Fruit fly (Drosophila melanogaster) whole organism, embryonic: ENCODE results near the gene Eip93F.

Source experiments
- Bdp1 ChIP-seq: fragments of 200-800 bp; sonication (Bioruptor generic); optimal IDR thresholded peaks from 3 replicates; lab custom pipeline; 2016; ENCODE audit warnings: missing biosample characterization, missing genetic modification characterization
- BtbVII ChIP-seq: fragments of 200-800 bp; sonication (Bioruptor generic); optimal IDR thresholded peaks from 3 replicates; lab custom pipeline; 2017; ENCODE audit warnings: missing biosample characterization, mild to moderate bottlenecking, missing genetic modification characterization
- CG10654 ChIP-seq: fragments of 200-800 bp; sonication (Bioruptor generic); optimal IDR thresholded peaks from 2 replicates; lab custom pipeline; 2016; ENCODE audit warnings: missing biosample characterization, missing genetic modification characterization
- CG11093 ChIP-seq: fragments of 200-800 bp; sonication (Bioruptor generic); IDR thresholded peaks from 3 replicates; pipeline ENCODE4 v1.3.6; 2022; ENCODE audit warnings: missing biosample characterization, missing genetic modification characterization
- CG12391 ChIP-seq: fragments of 200-800 bp; sonication (Bioruptor generic); optimal IDR thresholded peaks from 3 replicates; lab custom pipeline; 2018; ENCODE audit warnings: missing biosample characterization, mild to moderate bottlenecking, missing genetic modification characterization, moderate library complexity
- CG12659 ChIP-seq: fragments of 200-800 bp; sonication (Bioruptor generic); optimal IDR thresholded peaks from 3 replicates; lab custom pipeline; 2017; ENCODE audit warnings: mild to moderate bottlenecking, missing biosample characterization, missing genetic modification reagents, missing genetic modification characterization
- CG14441 ChIP-seq: fragments of 200-800 bp; sonication (Bioruptor generic); IDR thresholded peaks from 2 replicates; pipeline ENCODE4 v1.3.6; 2022; ENCODE audit warnings: missing biosample characterization, missing genetic modification characterization
- CG14860 ChIP-seq: fragments of 200-800 bp; sonication (Bioruptor generic); IDR thresholded peaks from 3 replicates; pipeline ENCODE4 v1.3.6; 2022; ENCODE audit warnings: missing biosample characterization, missing genetic modification characterization; ENCODE audit not compliant: partially characterized antibody
- CG17359 ChIP-seq: fragments of 200-800 bp; sonication (Bioruptor generic); optimal IDR thresholded peaks from 3 replicates; lab custom pipeline; 2018; ENCODE audit warnings: missing biosample characterization, mild to moderate bottlenecking, missing genetic modification characterization, moderate library complexity
- CG18619 ChIP-seq: fragments of 200-800 bp; sonication (Bioruptor generic); optimal IDR thresholded peaks from 3 replicates; lab custom pipeline; 2017; ENCODE audit warnings: missing biosample characterization, mild to moderate bottlenecking, missing genetic modification characterization
- CG2199 ChIP-seq: fragments of 200-800 bp; sonication (Bioruptor generic); IDR thresholded peaks from 3 replicates; pipeline ENCODE4 v1.3.6; 2022; ENCODE audit warnings: missing biosample characterization, missing genetic modification characterization
- CG34376 ChIP-seq: fragments of 200-800 bp; sonication (Bioruptor generic); optimal IDR thresholded peaks from 2 replicates; lab custom pipeline; 2018; ENCODE audit warnings: missing biosample characterization, mild to moderate bottlenecking, missing genetic modification characterization
- CG43689 ChIP-seq: fragments of 200-800 bp; sonication (Bioruptor generic); IDR thresholded peaks from 2 replicates; pipeline ENCODE4 v1.3.6; 2022; ENCODE audit warnings: missing biosample characterization, missing genetic modification characterization
- CG4404 ChIP-seq: fragments of 200-800 bp; sonication (Bioruptor generic); IDR thresholded peaks from 2 replicates; pipeline ENCODE4 v1.3.6; 2022; ENCODE audit warnings: missing biosample characterization, missing genetic modification characterization
- CG5180 ChIP-seq: fragments of 200-800 bp; sonication (Bioruptor generic); optimal IDR thresholded peaks from 3 replicates; lab custom pipeline; 2017; ENCODE audit warnings: missing biosample characterization, missing genetic modification characterization, mild to moderate bottlenecking, moderate library complexity, missing genetic modification reagents
- CG5245 ChIP-seq: fragments of 200-800 bp; sonication (Bioruptor generic); optimal IDR thresholded peaks from 3 replicates; lab custom pipeline; 2016; ENCODE audit warnings: missing biosample characterization, missing genetic modification characterization
- CG6689 ChIP-seq: fragments of 200-800 bp; sonication (Bioruptor generic); IDR thresholded peaks from 2 replicates; pipeline ENCODE4 v1.3.6; 2022; ENCODE audit warnings: missing biosample characterization, missing genetic modification characterization
- CG7556 ChIP-seq: fragments of 200-800 bp; sonication (Bioruptor generic); optimal IDR thresholded peaks from 2 replicates; lab custom pipeline; 2017; ENCODE audit warnings: missing biosample characterization, mild to moderate bottlenecking, missing genetic modification characterization
- CG7786 ChIP-seq: fragments of 200-800 bp; sonication (Bioruptor generic); optimal IDR thresholded peaks from 2 replicates; lab custom pipeline; 2016; ENCODE audit warnings: missing biosample characterization, missing genetic modification characterization
- CG7839 ChIP-seq: fragments of 200-800 bp; sonication (Bioruptor generic); optimal IDR thresholded peaks from 3 replicates; lab custom pipeline; 2018; ENCODE audit warnings: missing biosample characterization, mild to moderate bottlenecking, missing genetic modification characterization, moderate library complexity
- CG8765 ChIP-seq: fragments of 200-800 bp; sonication (Bioruptor generic); IDR thresholded peaks from 2 replicates; pipeline ENCODE4 v1.3.6; 2022; ENCODE audit warnings: missing biosample characterization, missing genetic modification characterization
- CG8924 ChIP-seq: fragments of 200-800 bp; optimal IDR thresholded peaks from 3 replicates; lab custom pipeline; 2019; ENCODE audit warnings: missing biosample characterization, mild to moderate bottlenecking, missing genetic modification characterization, moderate library complexity
- CkIIα-i1 ChIP-seq: fragments of 200-800 bp; sonication (Bioruptor generic); IDR thresholded peaks from 2 replicates; pipeline ENCODE4 v1.3.6; 2022; ENCODE audit warnings: missing biosample characterization, missing genetic modification characterization
- Dfd ChIP-seq, 2 experiments: fragments of >200 bp; optimal IDR thresholded peaks; 2 replicates each; lab custom pipeline; 2017; ENCODE audit warnings: missing biosample characterization in 2 of 2, missing genetic modification characterization in 2 of 2
- Dip3 ChIP-seq: fragments of 200-800 bp; sonication (Bioruptor generic); optimal IDR thresholded peaks from 3 replicates; lab custom pipeline; 2016; ENCODE audit warnings: missing biosample characterization, missing genetic modification characterization
- Dp ChIP-seq: fragments of 200-800 bp; sonication (Bioruptor generic); optimal IDR thresholded peaks from 2 replicates; lab custom pipeline; 2018; ENCODE audit warnings: missing biosample characterization, mild to moderate bottlenecking, missing genetic modification characterization, moderate library complexity
- E2f2 ChIP-seq: fragments of 200-800 bp; sonication (Bioruptor generic); IDR thresholded peaks from 2 replicates; pipeline ENCODE4 v1.3.6; 2022; ENCODE audit warnings: missing biosample characterization, missing genetic modification characterization
- Hey ChIP-seq: fragments of 200-800 bp; sonication (Bioruptor generic); optimal IDR thresholded peaks from 3 replicates; lab custom pipeline; 2018; ENCODE audit warnings: missing biosample characterization, mild to moderate bottlenecking, missing genetic modification characterization
- Kr ChIP-seq: fragments of 200-800 bp; sonication (Bioruptor generic); optimal IDR thresholded peaks from 2 replicates; lab custom pipeline; 2017; ENCODE audit warnings: missing biosample characterization, mild to moderate bottlenecking, missing genetic modification characterization
- PHDP ChIP-seq: fragments of 200-800 bp; sonication (Bioruptor generic); optimal IDR thresholded peaks from 3 replicates; lab custom pipeline; 2018; ENCODE audit warnings: missing biosample characterization, mild to moderate bottlenecking, missing genetic modification characterization, moderate library complexity
- Ravus ChIP-seq: fragments of 200-800 bp; sonication (Bioruptor generic); IDR thresholded peaks from 2 replicates; pipeline ENCODE4 v1.3.6; 2022; ENCODE audit warnings: missing biosample characterization, missing genetic modification characterization
- Sin3A ChIP-seq: fragments of >200 bp; optimal IDR thresholded peaks from 2 replicates; lab custom pipeline; 2018
- Sry-β ChIP-seq: fragments of 200-800 bp; sonication (Bioruptor generic); optimal IDR thresholded peaks from 2 replicates; lab custom pipeline; 2018; ENCODE audit warnings: missing biosample characterization, mild to moderate bottlenecking, missing genetic modification characterization, moderate library complexity
- Trl ChIP-seq, 3 experiments: fragments of >200 bp in 2 of 3; fragments of 200-800 bp in 1 of 3; sonication (Bioruptor generic) in 1 of 3; optimal IDR thresholded peaks; 2 replicates in 1 of 3; 3 replicates in 2 of 3; lab custom pipeline; 2016 to 2017; ENCODE audit warnings: missing biosample characterization in 1 of 3, missing genetic modification characterization in 1 of 3
- Vsx1 ChIP-seq: fragments of 200-800 bp; sonication (Bioruptor generic); optimal IDR thresholded peaks from 2 replicates; lab custom pipeline; 2017; ENCODE audit warnings: missing biosample characterization, mild to moderate bottlenecking, missing genetic modification characterization, missing genetic modification reagents
- ara ChIP-seq: fragments of 200-800 bp; sonication (Bioruptor generic); IDR thresholded peaks from 2 replicates; pipeline ENCODE4 v1.3.6; 2022; ENCODE audit warnings: missing biosample characterization, missing genetic modification characterization
- cad ChIP-seq: fragments of >200 bp; optimal IDR thresholded peaks from 2 replicates; lab custom pipeline; 2017; ENCODE audit warnings: missing biosample characterization, missing genetic modification characterization
- cas ChIP-seq: fragments of 200-800 bp; sonication (Bioruptor generic); IDR thresholded peaks from 2 replicates; pipeline ENCODE4 v1.3.6; 2022; ENCODE audit warnings: missing biosample characterization, missing genetic modification characterization
- dan ChIP-seq: fragments of 200-800 bp; sonication (Bioruptor generic); IDR thresholded peaks from 2 replicates; pipeline ENCODE4 v1.3.6; 2022; ENCODE audit warnings: missing biosample characterization, missing genetic modification characterization
- fd64A ChIP-seq: fragments of 200-800 bp; sonication (Bioruptor generic); optimal IDR thresholded peaks from 3 replicates; lab custom pipeline; 2018; ENCODE audit warnings: missing biosample characterization, mild to moderate bottlenecking, missing genetic modification characterization
- gem ChIP-seq: fragments of 200-800 bp; sonication (Bioruptor generic); optimal IDR thresholded peaks from 2 replicates; lab custom pipeline; 2019; ENCODE audit warnings: missing biosample characterization, mild to moderate bottlenecking, missing genetic modification characterization, moderate library complexity
- hkb ChIP-seq, 2 experiments: fragments of 200-800 bp in 1 of 2; fragments of >200 bp in 1 of 2; sonication (Bioruptor generic) in 1 of 2; IDR thresholded peaks in 1 of 2; optimal IDR thresholded peaks in 1 of 2; 2 replicates each; pipeline versions ENCODE4 v1.3.6 to Lab custom; 2017 to 2022; ENCODE audit warnings: missing biosample characterization in 1 of 2, missing genetic modification characterization in 1 of 2
- hth ChIP-seq: fragments of >200 bp; optimal IDR thresholded peaks from 2 replicates; lab custom pipeline; 2017; ENCODE audit warnings: inconsistent platforms
- ind ChIP-seq: fragments of 200-800 bp; sonication (Bioruptor generic); optimal IDR thresholded peaks from 3 replicates; lab custom pipeline; 2016; ENCODE audit warnings: missing biosample characterization, missing genetic modification characterization
- ken ChIP-seq: fragments of 200-800 bp; sonication (Bioruptor generic); IDR thresholded peaks from 3 replicates; pipeline ENCODE4 v1.3.6; 2022; ENCODE audit warnings: missing biosample characterization, missing genetic modification characterization
- lbe ChIP-seq: fragments of 200-800 bp; sonication (Bioruptor generic); optimal IDR thresholded peaks from 2 replicates; lab custom pipeline; 2016; ENCODE audit warnings: missing biosample characterization, mild to moderate bottlenecking, missing genetic modification characterization
- pnt ChIP-seq: fragments of 200-800 bp; sonication (Bioruptor generic); optimal IDR thresholded peaks from 3 replicates; lab custom pipeline; 2016; ENCODE audit warnings: missing biosample characterization, missing genetic modification characterization
- salm ChIP-seq: fragments of 200-800 bp; sonication (Bioruptor generic); optimal IDR thresholded peaks from 2 replicates; lab custom pipeline; 2018; ENCODE audit warnings: missing biosample characterization, mild to moderate bottlenecking, missing genetic modification characterization
- sr ChIP-seq: fragments of 200-800 bp; sonication (Bioruptor generic); IDR thresholded peaks from 3 replicates; pipeline ENCODE4 v1.3.6; 2022; ENCODE audit warnings: missing biosample characterization, missing genetic modification characterization
- tin ChIP-seq: fragments of 200-800 bp; sonication (Bioruptor generic); optimal IDR thresholded peaks from 3 replicates; lab custom pipeline; 2016; ENCODE audit warnings: missing biosample characterization, missing genetic modification characterization
- vfl ChIP-seq: fragments of 200-800 bp; sonication (Bioruptor generic); optimal IDR thresholded peaks from 2 replicates; lab custom pipeline; 2016; ENCODE audit warnings: missing biosample characterization, missing genetic modification characterization

Gene Eip93F

DNA sequence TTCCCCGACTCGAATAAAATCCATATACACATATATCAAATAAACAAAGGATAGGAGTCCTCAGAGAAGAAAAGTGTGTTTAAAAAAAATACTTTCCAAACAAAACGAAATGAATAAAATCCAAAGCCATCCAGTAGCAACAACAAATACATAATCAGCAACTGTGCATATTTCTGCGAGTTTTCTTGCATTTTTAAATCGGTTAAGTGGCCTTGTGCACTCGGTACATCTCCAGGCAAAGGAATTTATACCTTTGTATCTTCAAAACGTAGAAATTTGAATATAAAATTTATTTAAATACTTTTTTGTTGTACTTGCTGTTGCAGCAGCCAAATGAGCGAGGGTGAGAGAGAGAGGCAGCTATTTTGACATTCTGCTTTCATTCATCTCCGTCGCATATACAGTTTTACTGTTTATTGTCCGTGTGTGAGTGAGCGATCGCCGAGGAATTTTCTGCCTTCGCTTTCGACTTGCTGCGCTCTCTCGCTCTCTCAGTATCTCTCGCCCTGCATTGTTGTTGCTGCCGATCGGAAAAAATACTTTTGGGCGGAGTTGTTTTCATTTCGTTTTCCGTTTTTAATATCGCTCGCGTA is 93.5 kb downstream of the Eip93F start (continued):
- TF ChIP-seq Sry-β (no peak), lbe (GFP tag; lab: Kevin White, UChicago) (peak; percentile 27), fd64A (GFP tag; lab: Kevin White, UChicago) (no peak), pnt (no peak), ara (GFP tag; lab: Robert Waterston, UW) (no peak), Trl (optimal IDR thresholded peaks at IDR 0.05; lab: Kevin White, UChicago) (peak; percentile 78 to 92), Trl (GFP tag; optimal IDR thresholded peaks at IDR 0.05; lab: Kevin White, UChicago) (no peak), Vsx1 (GFP tag; lab: Kevin White, UChicago) (no peak), CkIIα-i1 (GFP tag; lab: Robert Waterston, UW) (no peak), CG17359 (tag; lab: Kevin White, UChicago) (no peak), BtbVII (GFP tag; lab: Kevin White, UChicago) (no peak), sr (no peak), CG12659 (GFP tag; lab: Kevin White, UChicago) (no peak), vfl (GFP tag; lab: Kevin White, UChicago) (no peak), CG8924 (tag; lab: Kevin White, UChicago) (peak; percentile 12), cad (GFP tag; lab: Kevin White, UChicago) (peak; percentile 44), dan (GFP tag; lab: Robert Waterston, UW) (no peak), CG6689 (GFP tag; lab: Robert Waterston, UW) (no peak), salm (no peak), CG10654 (no peak), CG34376 (no peak), CG7556 (GFP tag; lab: Kevin White, UChicago) (no peak)

DNA sequence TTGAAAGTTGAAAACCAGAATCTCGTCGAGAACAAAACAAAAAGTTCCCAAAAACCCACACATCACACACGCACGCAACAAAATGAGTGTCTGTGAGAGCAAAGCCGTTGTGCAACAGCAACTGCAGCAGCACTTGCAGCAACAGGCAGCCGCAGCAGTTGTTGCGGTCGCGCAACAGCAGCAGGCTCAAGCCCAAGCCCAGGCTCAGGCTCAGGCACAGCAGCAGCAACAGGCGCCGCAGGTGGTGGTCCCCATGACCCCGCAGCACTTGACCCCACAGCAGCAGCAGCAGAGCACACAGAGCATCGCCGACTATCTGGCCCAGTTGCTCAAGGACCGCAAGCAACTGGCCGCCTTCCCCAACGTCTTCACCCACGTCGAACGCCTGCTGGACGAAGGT is 94.1 kb downstream of the Eip93F start:
- 0 out of 3 replicates have a peak, but pooled peaks have one; percentile 30 for TF ChIP-seq ken (GFP tag; lab: Robert Waterston, UW)
- no peak for TF ChIP-seq hth
- TF ChIP-seq CG7786: no peak
- 0 out of 3 replicates have a peak, but pooled peaks have one; percentile 31 for TF ChIP-seq CG14860
- TF ChIP-seq CG4404: no peak
- no peak for TF ChIP-seq CG7839
- TF ChIP-seq PHDP (tag; lab: Kevin White, UChicago): no peak
- no peak for TF ChIP-seq Dp (GFP tag; lab: Kevin White, UChicago)
- no peak for TF ChIP-seq Sin3A (lab: Kevin White, UChicago)
- TF ChIP-seq CG43689 (GFP tag; lab: Robert Waterston, UW): no peak
- 0 out of 3 replicates have a peak, but pooled peaks have one; percentile 11 for TF ChIP-seq CG2199 (GFP tag; lab: Robert Waterston, UW)
- TF ChIP-seq CG12391 (tag; lab: Kevin White, UChicago): no peak
- TF ChIP-seq Kr (GFP tag; lab: Kevin White, UChicago): no peak
- TF ChIP-seq CG14441 (GFP tag; lab: Robert Waterston, UW): no peak
- TF ChIP-seq CG11093 (GFP tag; lab: Robert Waterston, UW): no peak
- no peak for TF ChIP-seq Ravus (GFP tag; lab: Robert Waterston, UW)
- TF ChIP-seq tin (GFP tag; lab: Kevin White, UChicago): no peak
- TF ChIP-seq CG5245: no peak
- TF ChIP-seq cas (GFP tag; lab: Robert Waterston, UW): no peak
- TF ChIP-seq gem (tag; lab: Kevin White, UChicago): no peak
- TF ChIP-seq E2f2 (GFP tag; lab: Robert Waterston, UW): no peak
- no peak for TF ChIP-seq CG8765
- TF ChIP-seq Dfd (GFP tag; optimal IDR thresholded peaks at IDR 0.05; lab: Kevin White, UChicago): peak in 1 of 2 experiments; percentile 45
- no peak for TF ChIP-seq ind (GFP tag; lab: Kevin White, UChicago)
- TF ChIP-seq hkb (optimal IDR thresholded peaks at IDR 0.05; lab: Kevin White, UChicago): no peak
- TF ChIP-seq hkb (GFP tag; IDR thresholded peaks at IDR 0.05; lab: Robert Waterston, UW): no peak
- TF ChIP-seq Dip3 (GFP tag; lab: Kevin White, UChicago): no peak
- no peak for TF ChIP-seq CG5180 (GFP tag; lab: Kevin White, UChicago)
- no peak for TF ChIP-seq CG18619 (GFP tag; lab: Kevin White, UChicago)
- no peak for TF ChIP-seq Bdp1 (GFP tag; lab: Kevin White, UChicago)
- no peak for TF ChIP-seq Hey (tag; lab: Kevin White, UChicago)
